Fruit fly (Drosophila melanogaster) whole organism, wandering third instar larva: Measurements from ENCODE around the gene CG46191.
"Not testable (repeated sequence)": the region's sequence is repeated elsewhere in the genome, so short reads cannot be mapped to it uniquely, and the experiment has no call there.

Experiments used
- Abd-B ChIP-seq: fragments of >200 bp; optimal IDR thresholded peaks from 2 replicates; lab custom pipeline; 2017; ENCODE audit warnings: missing biosample characterization, missing genetic modification characterization
- Dif ChIP-seq: fragments of 200-275, 200-300 bp; sonication (Bioruptor generic); optimal IDR thresholded peaks from 2 replicates; lab custom pipeline; 2018; ENCODE audit warnings: missing biosample characterization, missing genetic modification characterization; ENCODE audit not compliant: partially characterized antibody
- Hr78 ChIP-seq: fragments of >200 bp; optimal IDR thresholded peaks from 2 replicates; lab custom pipeline; 2017; ENCODE audit warnings: missing biosample characterization, missing genetic modification characterization
- Myc ChIP-seq: fragments of >200 bp; optimal IDR thresholded peaks from 2 replicates; lab custom pipeline; 2017
- Sp1 ChIP-seq: fragments of 200-800 bp; sonication (Bioruptor generic); optimal IDR thresholded peaks from 3 replicates; lab custom pipeline; 2019; ENCODE audit warnings: missing biosample characterization, mild to moderate bottlenecking, missing genetic modification characterization, moderate library complexity
- jim ChIP-seq: fragments of 175-275, 200-325 bp; sonication (Bioruptor generic); optimal IDR thresholded peaks from 2 replicates; lab custom pipeline; 2016; ENCODE audit warnings: missing biosample characterization, mild to moderate bottlenecking, missing genetic modification characterization
- sv ChIP-seq: fragments of 200-800 bp; sonication (Bioruptor generic); optimal IDR thresholded peaks from 3 replicates; lab custom pipeline; 2016; ENCODE audit warnings: missing biosample characterization, missing genetic modification characterization
- tai ChIP-seq: sonication (Bioruptor generic); optimal IDR thresholded peaks from 2 replicates; lab custom pipeline; 2016; ENCODE audit warnings: missing biosample characterization, missing genetic modification characterization

The CG46191 gene

dm6 chrY:3215755-3216154 lies at the start of gene CG46191:
Gene CG46191 (minus strand): TSS chrY:3215855.
- not testable (repeated sequence) for TF ChIP-seq Myc (lab: Kevin White, UChicago); sv (GFP tag; lab: Kevin White, UChicago); Sp1

- not testable (repeated sequence) for TF ChIP-seq Hr78 (GFP tag; lab: Kevin White, UChicago); Abd-B; jim (GFP tag; lab: Kevin White, UChicago)
- TF ChIP-seq, all 38 proteins: peak for 0; not testable (repeated sequence) for 38
Measured at dm6 chrY:3262880-3263279, 47.2 kb upstream of the CG46191 start, which contains the start of gene CG46193. Gene CG46193 (plus strand): TSS chrY:3263180.

- not testable (repeated sequence) for TF ChIP-seq Dif (GFP tag; lab: Kevin White, UChicago); tai (GFP tag; lab: Kevin White, UChicago); Sp1
Measured at dm6 chrY:3253257-3253656, 37.6 kb upstream of the CG46191 start, which contains the start of gene CG46192. Gene CG46192 (minus strand): TSS chrY:3253357.
